Fruit fly (Drosophila melanogaster) whole organism, pupa: ENCODE results near the gene CG16723.

ENCODE experiments used
- CG10348 ChIP-seq: fragments of 200-800 bp; sonication (Bioruptor generic); IDR thresholded peaks from 2 replicates; pipeline ENCODE4 v1.3.6; 2022; ENCODE audit warnings: missing biosample characterization, missing genetic modification characterization
- CG12605 ChIP-seq: fragments of 200-800 bp; sonication (Bioruptor generic); IDR thresholded peaks from 2 replicates; pipeline ENCODE4 v1.3.6; 2022; ENCODE audit warnings: missing biosample characterization, missing genetic modification characterization
- CG13204 ChIP-seq: fragments of 200-800 bp; sonication (Bioruptor generic); optimal IDR thresholded peaks from 2 replicates; lab custom pipeline; 2018; ENCODE audit warnings: missing biosample characterization, mild to moderate bottlenecking, missing genetic modification characterization, moderate library complexity
- CG14655 ChIP-seq: fragments of 200-800 bp; sonication (Bioruptor generic); optimal IDR thresholded peaks from 3 replicates; lab custom pipeline; 2017; ENCODE audit warnings: mild to moderate bottlenecking, missing biosample characterization, missing genetic modification reagents, missing genetic modification characterization
- CG15710 ChIP-seq: fragments of 200-800 bp; sonication (Bioruptor generic); optimal IDR thresholded peaks from 2 replicates; lab custom pipeline; 2018; ENCODE audit warnings: missing biosample characterization, mild to moderate bottlenecking, missing genetic modification characterization, moderate library complexity
- CG17806 ChIP-seq: fragments of 200-800 bp; sonication (Bioruptor generic); optimal IDR thresholded peaks from 2 replicates; lab custom pipeline; 2018; ENCODE audit warnings: missing biosample characterization, mild to moderate bottlenecking, missing genetic modification characterization, moderate library complexity
- CG32121 ChIP-seq: fragments of 200-800 bp; sonication (Bioruptor generic); IDR thresholded peaks from 2 replicates; pipeline ENCODE4 v1.3.6; 2022; ENCODE audit warnings: missing biosample characterization, missing genetic modification characterization
- CG34367 ChIP-seq: fragments of 200-800 bp; sonication (Bioruptor generic); optimal IDR thresholded peaks from 2 replicates; lab custom pipeline; 2018; ENCODE audit warnings: missing biosample characterization, mild to moderate bottlenecking, missing genetic modification characterization
- CG4496 ChIP-seq: fragments of 200-800 bp; sonication (Bioruptor generic); IDR thresholded peaks from 3 replicates; pipeline ENCODE4 v1.3.6; 2022; ENCODE audit warnings: missing biosample characterization, missing genetic modification characterization
- CG8159 ChIP-seq: fragments of 200-800 bp; sonication (Bioruptor generic); optimal IDR thresholded peaks from 3 replicates; lab custom pipeline; 2018; ENCODE audit warnings: missing biosample characterization, mild to moderate bottlenecking, missing genetic modification characterization, moderate library complexity
- CG8301 ChIP-seq: fragments of 200-800 bp; sonication (Bioruptor generic); optimal IDR thresholded peaks from 2 replicates; lab custom pipeline; 2018; ENCODE audit warnings: missing biosample characterization, mild to moderate bottlenecking, missing genetic modification characterization
- CG9948 ChIP-seq: fragments of 200-800 bp; sonication (Bioruptor generic); optimal IDR thresholded peaks from 2 replicates; lab custom pipeline; 2018; ENCODE audit warnings: missing biosample characterization, mild to moderate bottlenecking, missing genetic modification characterization, moderate library complexity
- D1 ChIP-seq: fragments of 200-800 bp; sonication (Bioruptor generic); optimal IDR thresholded peaks from 2 replicates; lab custom pipeline; 2018; ENCODE audit warnings: missing biosample characterization, mild to moderate bottlenecking, missing genetic modification characterization, moderate library complexity
- EcR ChIP-seq: fragments of 200-800 bp; sonication (Bioruptor generic); optimal IDR thresholded peaks from 3 replicates; lab custom pipeline; 2019; ENCODE audit warnings: missing biosample characterization, missing genetic modification characterization, mild to moderate bottlenecking, moderate library complexity, missing genetic modification reagents
- Ets98B ChIP-seq: fragments of 200-800 bp; sonication (Bioruptor generic); IDR thresholded peaks from 2 replicates; pipeline ENCODE4 v1.3.6; 2022; ENCODE audit warnings: missing biosample characterization, missing genetic modification characterization
- Pif1A ChIP-seq: fragments of 200-800 bp; sonication (Bioruptor generic); optimal IDR thresholded peaks from 3 replicates; lab custom pipeline; 2016; ENCODE audit warnings: missing biosample characterization, missing genetic modification characterization
- Pif1B ChIP-seq: fragments of 200-800 bp; sonication (Bioruptor generic); optimal IDR thresholded peaks from 3 replicates; lab custom pipeline; 2016; ENCODE audit warnings: missing biosample characterization, missing genetic modification characterization
- Snoo ChIP-seq: fragments of 200-800 bp; sonication (Bioruptor generic); optimal IDR thresholded peaks from 3 replicates; lab custom pipeline; 2017; ENCODE audit warnings: missing biosample characterization, mild to moderate bottlenecking, missing genetic modification characterization, inconsistent platforms
- fd96Ca ChIP-seq: fragments of 200-800 bp; sonication (Bioruptor generic); IDR thresholded peaks from 3 replicates; pipeline ENCODE4 v1.3.6; 2022; ENCODE audit warnings: missing biosample characterization, missing genetic modification characterization
- gl ChIP-seq: fragments of 200-800 bp; sonication (Bioruptor generic); optimal IDR thresholded peaks from 2 replicates; lab custom pipeline; 2018; ENCODE audit warnings: missing biosample characterization, mild to moderate bottlenecking, missing genetic modification characterization
- rn ChIP-seq: fragments of 200-800 bp; sonication (Bioruptor generic); IDR thresholded peaks from 2 replicates; pipeline ENCODE4 v1.3.6; 2022; ENCODE audit warnings: missing biosample characterization, missing genetic modification characterization

CG16723 gene

DNA sequence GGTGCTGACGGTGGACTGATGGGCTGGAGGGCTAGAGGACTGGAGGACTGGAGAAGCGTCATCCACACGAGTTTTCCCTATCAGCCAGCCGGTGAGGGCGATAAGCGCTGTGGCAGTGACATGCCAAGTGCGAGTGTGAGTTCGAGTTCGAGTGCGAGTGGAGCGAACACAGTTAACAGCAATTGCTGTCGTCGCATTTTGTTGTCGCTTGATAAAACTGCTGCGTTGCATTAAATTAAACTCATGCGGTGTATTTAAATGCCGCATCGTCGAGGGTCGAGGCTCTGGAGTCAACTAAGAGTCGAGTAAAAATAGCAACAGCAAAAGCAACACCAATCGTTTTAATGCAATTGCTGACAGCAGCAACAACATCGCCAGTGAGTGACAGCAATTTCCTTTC lies 33.5 kb upstream of the CG16723 start:
- no peak for TF ChIP-seq CG13204
- TF ChIP-seq EcR (GFP tag; lab: Kevin White, UChicago), result peak; percentile 62

- TF ChIP-seq D1 (no peak), Pif1A (GFP tag; lab: Kevin White, UChicago) (no peak), Snoo (tag; lab: Kevin White, UChicago) (no peak), CG4496 (GFP tag; lab: Robert Waterston, UW) (no peak), CG34367 (tag; lab: Kevin White, UChicago) (no peak), EcR (GFP tag; lab: Kevin White, UChicago) (no peak), CG13204 (no peak), CG12605 (GFP tag; lab: Robert Waterston, UW) (no peak), CG9948 (tag; lab: Kevin White, UChicago) (no peak), Ets98B (GFP tag; lab: Robert Waterston, UW) (no peak), CG15710 (tag; lab: Kevin White, UChicago) (no peak), Pif1B (no peak)
Measured at dm6 chr3R:23627140-23627539, 31.1 kb upstream of the CG16723 start.

DNA sequence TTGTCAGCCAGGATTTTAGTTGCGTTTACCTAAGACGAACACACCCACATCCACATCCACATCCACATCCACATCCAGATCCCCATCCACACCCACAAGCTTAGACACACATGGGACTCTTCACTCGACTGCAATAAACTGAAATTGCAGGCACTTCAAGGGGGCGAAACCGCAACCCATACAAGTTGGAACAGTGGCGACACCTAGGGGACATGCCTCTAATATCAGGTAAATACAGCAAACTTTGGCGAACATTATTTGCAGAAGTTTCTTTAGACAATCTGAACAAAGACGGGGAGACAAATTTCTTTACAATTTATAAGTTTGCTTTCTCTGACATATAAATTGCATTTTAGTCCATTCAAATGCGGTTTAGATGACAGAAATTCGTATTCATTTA lies 26.9 kb upstream of the CG16723 start:
- TF ChIP-seq CG14655 (GFP tag; lab: Kevin White, UChicago) (no peak), D1 (no peak), Snoo (tag; lab: Kevin White, UChicago) (no peak), CG12605 (GFP tag; lab: Robert Waterston, UW) (no peak), Ets98B (GFP tag; lab: Robert Waterston, UW) (no peak), Pif1A (GFP tag; lab: Kevin White, UChicago) (no peak), CG34367 (tag; lab: Kevin White, UChicago) (no peak), gl (no peak), EcR (GFP tag; lab: Kevin White, UChicago) (no peak), fd96Ca (GFP tag; lab: Robert Waterston, UW) (no peak), Pif1B (no peak), CG13204 (no peak), rn (no peak), CG4496 (GFP tag; lab: Robert Waterston, UW) (no peak), CG32121 (GFP tag; lab: Robert Waterston, UW) (no peak), CG8159 (no peak), CG17806 (tag; lab: Kevin White, UChicago) (no peak), CG8301 (no peak), CG15710 (tag; lab: Kevin White, UChicago) (no peak)
- TF ChIP-seq, all 21 proteins: peak for 0

dm6 chr3R:23612121-23612520 lies 16.0 kb upstream of the CG16723 start:
- TF ChIP-seq CG13204 (no peak), rn (no peak), CG10348 (GFP tag; lab: Robert Waterston, UW) (no peak), fd96Ca (GFP tag; lab: Robert Waterston, UW) (no peak), EcR (GFP tag; lab: Kevin White, UChicago) (no peak), D1 (no peak), Pif1A (GFP tag; lab: Kevin White, UChicago) (no peak), CG14655 (GFP tag; lab: Kevin White, UChicago) (no peak), CG9948 (tag; lab: Kevin White, UChicago) (no peak), Pif1B (no peak), CG8301 (no peak), CG8159 (no peak), CG4496 (GFP tag; lab: Robert Waterston, UW) (no peak), CG34367 (tag; lab: Kevin White, UChicago) (no peak), Ets98B (GFP tag; lab: Robert Waterston, UW) (no peak), Snoo (tag; lab: Kevin White, UChicago) (no peak), CG17806 (tag; lab: Kevin White, UChicago) (no peak), gl (no peak), CG12605 (GFP tag; lab: Robert Waterston, UW) (no peak), CG15710 (tag; lab: Kevin White, UChicago) (no peak)

DNA sequence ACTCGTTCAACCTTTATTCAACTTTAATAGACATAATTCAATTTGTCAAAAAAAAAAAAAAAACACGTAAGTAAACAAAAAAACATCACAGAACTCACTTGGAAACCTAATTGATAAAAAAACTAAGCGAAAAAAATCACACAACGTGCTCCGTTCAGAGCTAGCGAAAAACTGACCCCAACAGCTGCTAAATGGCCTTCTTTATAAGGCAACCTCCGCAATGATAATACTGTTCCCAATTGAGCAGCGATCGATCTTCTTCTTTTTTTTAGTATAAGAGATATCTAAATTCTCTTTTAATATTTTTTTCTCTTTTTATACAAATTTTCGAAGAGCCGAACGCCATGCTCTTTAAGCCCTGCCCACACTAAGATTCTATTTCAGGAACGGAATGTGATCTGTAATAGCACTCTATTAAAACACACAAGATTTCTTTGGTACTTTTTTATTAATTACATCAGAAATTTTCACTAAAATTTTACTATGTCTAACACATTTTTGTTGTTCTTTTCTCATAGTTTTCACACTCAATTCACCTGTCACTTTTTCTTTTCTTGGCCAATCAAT lies 9.3 kb upstream of the CG16723 start, which contains the start of gene CG10184:
Gene CG10184, minus strand, starts transcription at position 181 of the 567 bp plus-strand sequence.
- TF ChIP-seq Pif1A (GFP tag; lab: Kevin White, UChicago), result peak; percentile 48
- no peak; the same call in 1 of the 2 replicates for TF ChIP-seq Ets98B (GFP tag; lab: Robert Waterston, UW)
- TF ChIP-seq CG12605 (GFP tag; lab: Robert Waterston, UW), result peak; percentile 61
- TF ChIP-seq gl, result peak; percentile 30
- peak; percentile 13 for TF ChIP-seq CG17806 (tag; lab: Kevin White, UChicago)
- TF ChIP-seq EcR (GFP tag; lab: Kevin White, UChicago), result no peak
- TF ChIP-seq CG14655 (GFP tag; lab: Kevin White, UChicago), result peak; percentile 16
- no peak for TF ChIP-seq CG8301
- TF ChIP-seq, all 21 proteins: peak for 5

DNA sequence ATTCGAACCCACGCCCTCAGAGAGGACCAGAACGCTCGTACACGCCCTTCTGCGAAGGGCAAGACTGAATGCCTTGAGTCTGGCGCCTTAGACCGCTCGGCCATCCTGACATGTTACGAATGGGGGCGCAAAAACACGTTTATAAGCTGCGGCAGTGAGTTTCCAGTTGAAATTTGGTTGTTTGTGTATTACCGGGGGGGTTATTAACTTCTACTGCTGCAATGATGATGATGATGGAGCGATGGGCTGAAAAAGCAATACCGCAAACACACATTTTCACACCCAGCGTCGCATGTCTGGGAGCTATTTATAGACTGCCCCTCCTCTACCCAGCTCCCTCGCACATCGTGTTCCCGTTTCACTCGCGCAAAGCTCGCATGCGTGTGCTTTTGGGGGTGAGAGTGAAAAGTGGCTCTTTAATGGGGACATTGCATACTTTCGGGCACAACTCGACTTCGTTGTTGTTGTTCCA lies 5.3 kb upstream of the CG16723 start:
- TF ChIP-seq CG8159, result no peak
- TF ChIP-seq Ets98B (GFP tag; lab: Robert Waterston, UW), result no peak
- peak; percentile 92 for TF ChIP-seq EcR (GFP tag; lab: Kevin White, UChicago)
- TF ChIP-seq CG13204, result no peak
- no peak for TF ChIP-seq Pif1B
- 0 out of 3 replicates have a peak, but pooled peaks have one; percentile 55 for TF ChIP-seq CG4496 (GFP tag; lab: Robert Waterston, UW)
- no peak for TF ChIP-seq Snoo (tag; lab: Kevin White, UChicago)
